Fruit fly (Drosophila melanogaster) whole organism, embryonic: ENCODE measurements around the gene Gbs-76A.
A peak's percentile ranks its signal among the peaks of the same experiment; 100 is the strongest.

Experiments used
- Atf6 ChIP-seq: fragments of 200-800 bp; sonication (Bioruptor generic); IDR thresholded peaks from 2 replicates; pipeline ENCODE4 v1.3.6; 2022; ENCODE audit warnings: missing biosample characterization, missing genetic modification characterization
- BEAF-32 ChIP-seq: fragments of 200-800 bp; sonication (Bioruptor generic); optimal IDR thresholded peaks from 3 replicates; lab custom pipeline; 2017; ENCODE audit warnings: missing biosample characterization, missing genetic modification characterization, mild to moderate bottlenecking, moderate library complexity, missing genetic modification reagents
- C15 ChIP-seq: fragments of 200-800 bp; sonication (Bioruptor generic); IDR thresholded peaks from 3 replicates; pipeline ENCODE4 v1.3.6; 2022; ENCODE audit warnings: missing biosample characterization, missing genetic modification characterization
- CG11093 ChIP-seq: fragments of 200-800 bp; sonication (Bioruptor generic); IDR thresholded peaks from 3 replicates; pipeline ENCODE4 v1.3.6; 2022; ENCODE audit warnings: missing biosample characterization, missing genetic modification characterization
- CG12104 ChIP-seq: fragments of 200-800 bp; sonication (Bioruptor generic); optimal IDR thresholded peaks from 3 replicates; lab custom pipeline; 2016; ENCODE audit warnings: missing biosample characterization, missing genetic modification characterization
- CG12942 ChIP-seq: fragments of 200-800 bp; sonication (Bioruptor generic); optimal IDR thresholded peaks from 3 replicates; lab custom pipeline; 2016; ENCODE audit warnings: missing biosample characterization, missing genetic modification characterization
- CG13624 ChIP-seq: fragments of 200-800 bp; sonication (Bioruptor generic); optimal IDR thresholded peaks from 2 replicates; lab custom pipeline; 2016; ENCODE audit warnings: missing biosample characterization, missing genetic modification characterization
- CG1602 ChIP-seq: fragments of 200-800 bp; sonication (Bioruptor generic); optimal IDR thresholded peaks from 3 replicates; lab custom pipeline; 2016; ENCODE audit warnings: missing biosample characterization, missing genetic modification characterization
- CG1603 ChIP-seq: fragments of 200-800 bp; sonication (Bioruptor generic); optimal IDR thresholded peaks from 2 replicates; lab custom pipeline; 2019; ENCODE audit warnings: missing biosample characterization, mild to moderate bottlenecking, missing genetic modification characterization, moderate library complexity
- CG17802 ChIP-seq: fragments of 200-800 bp; sonication (Bioruptor generic); optimal IDR thresholded peaks from 2 replicates; lab custom pipeline; 2018; ENCODE audit warnings: missing biosample characterization, mild to moderate bottlenecking, missing genetic modification characterization, moderate library complexity
- CG18619 ChIP-seq: fragments of 200-800 bp; sonication (Bioruptor generic); optimal IDR thresholded peaks from 3 replicates; lab custom pipeline; 2017; ENCODE audit warnings: missing biosample characterization, mild to moderate bottlenecking, missing genetic modification characterization
- CG2678 ChIP-seq: fragments of 200-800 bp; sonication (Bioruptor generic); optimal IDR thresholded peaks from 3 replicates; lab custom pipeline; 2019; ENCODE audit warnings: missing biosample characterization, mild to moderate bottlenecking, missing genetic modification characterization, moderate library complexity
- CG3065 ChIP-seq: fragments of 200-800 bp; sonication (Bioruptor generic); optimal IDR thresholded peaks from 2 replicates; lab custom pipeline; 2016; ENCODE audit warnings: missing biosample characterization, missing genetic modification characterization
- CG33557 ChIP-seq: fragments of 200-800 bp; sonication (Bioruptor generic); optimal IDR thresholded peaks from 2 replicates; lab custom pipeline; 2019; ENCODE audit warnings: missing biosample characterization, mild to moderate bottlenecking, missing genetic modification characterization, moderate library complexity
- CG34376 ChIP-seq: fragments of 200-800 bp; sonication (Bioruptor generic); optimal IDR thresholded peaks from 2 replicates; lab custom pipeline; 2018; ENCODE audit warnings: missing biosample characterization, mild to moderate bottlenecking, missing genetic modification characterization
- CG5180 ChIP-seq: fragments of 200-800 bp; sonication (Bioruptor generic); optimal IDR thresholded peaks from 3 replicates; lab custom pipeline; 2017; ENCODE audit warnings: missing biosample characterization, missing genetic modification characterization, mild to moderate bottlenecking, moderate library complexity, missing genetic modification reagents
- CG6689 ChIP-seq: fragments of 200-800 bp; sonication (Bioruptor generic); IDR thresholded peaks from 2 replicates; pipeline ENCODE4 v1.3.6; 2022; ENCODE audit warnings: missing biosample characterization, missing genetic modification characterization
- CG6791 ChIP-seq: fragments of 200-800 bp; sonication (Bioruptor generic); IDR thresholded peaks from 3 replicates; pipeline ENCODE4 v1.3.6; 2022; ENCODE audit warnings: missing biosample characterization, missing genetic modification characterization; ENCODE audit not compliant: partially characterized antibody
- CG8290 ChIP-seq, 3 experiments: fragments of 200-800 bp; sonication (Bioruptor generic); optimal IDR thresholded peaks; 2 replicates each; lab custom pipeline; 2016 to 2019; ENCODE audit warnings: missing biosample characterization in 3 of 3, missing genetic modification characterization in 3 of 3, mild to moderate bottlenecking in 2 of 3, moderate library complexity in 1 of 3
- CTCF ChIP-seq: fragments of 200-800 bp; sonication (Bioruptor generic); optimal IDR thresholded peaks from 2 replicates; lab custom pipeline; 2017; ENCODE audit warnings: missing biosample characterization, mild to moderate bottlenecking, missing genetic modification characterization, moderate library complexity
- Chrac-16 ChIP-seq: fragments of 200-800 bp; sonication (Bioruptor generic); optimal IDR thresholded peaks from 3 replicates; lab custom pipeline; 2016; ENCODE audit warnings: missing biosample characterization, missing genetic modification characterization
- CoRest ChIP-seq: fragments of 200-800 bp; sonication (Bioruptor generic); optimal IDR thresholded peaks from 3 replicates; lab custom pipeline; 2018; ENCODE audit warnings: missing biosample characterization, mild to moderate bottlenecking, missing genetic modification characterization, moderate library complexity
- Ets65A ChIP-seq: fragments of 200-800 bp; sonication (Bioruptor generic); peaks from one replicate; lab custom pipeline; 2016; ENCODE audit warnings: missing biosample characterization, missing genetic modification characterization
- Ets97D ChIP-seq: fragments of 200-800 bp; sonication (Bioruptor generic); optimal IDR thresholded peaks from 3 replicates; lab custom pipeline; 2016; ENCODE audit warnings: missing biosample characterization, missing genetic modification characterization
- Fer3 ChIP-seq: fragments of 200-800 bp; sonication (Bioruptor generic); optimal IDR thresholded peaks from 2 replicates; lab custom pipeline; 2018; ENCODE audit warnings: missing biosample characterization, mild to moderate bottlenecking, missing genetic modification characterization, moderate library complexity
- HmgD ChIP-seq: fragments of 200-800 bp; sonication (Bioruptor generic); optimal IDR thresholded peaks from 3 replicates; lab custom pipeline; 2016; ENCODE audit warnings: missing biosample characterization, missing genetic modification characterization
- Lim3 ChIP-seq: fragments of 200-800 bp; sonication (Bioruptor generic); IDR thresholded peaks from 2 replicates; pipeline ENCODE4 v1.3.6; 2022; ENCODE audit warnings: missing biosample characterization, missing genetic modification characterization
- MESR4 ChIP-seq: fragments of 200-800 bp; sonication (Bioruptor generic); optimal IDR thresholded peaks from 2 replicates; lab custom pipeline; 2018; ENCODE audit warnings: missing biosample characterization, mild to moderate bottlenecking, missing genetic modification characterization, moderate library complexity
- NFAT ChIP-seq: fragments of 200-800 bp; sonication (Bioruptor generic); IDR thresholded peaks from 2 replicates; pipeline ENCODE4 v1.3.6; 2022; ENCODE audit warnings: missing biosample characterization, missing genetic modification characterization
- Oaz ChIP-seq: fragments of 200-800 bp; sonication (Bioruptor generic); IDR thresholded peaks from 2 replicates; pipeline ENCODE4 v1.3.6; 2022; ENCODE audit warnings: missing biosample characterization, missing genetic modification characterization
- Xrp1 ChIP-seq: fragments of 200-800 bp; sonication (Bioruptor generic); IDR thresholded peaks from 2 replicates; pipeline ENCODE4 v1.3.6; 2022; ENCODE audit warnings: missing biosample characterization, missing genetic modification characterization
- abd-A ChIP-seq: fragments of 200-800 bp; sonication (Bioruptor generic); optimal IDR thresholded peaks from 3 replicates; lab custom pipeline; 2019; ENCODE audit warnings: missing biosample characterization, mild to moderate bottlenecking, missing genetic modification characterization, moderate library complexity
- aop ChIP-seq: fragments of 200-800 bp; sonication (Bioruptor generic); IDR thresholded peaks from 2 replicates; pipeline ENCODE4 v1.3.6; 2022; ENCODE audit warnings: missing biosample characterization, missing genetic modification characterization
- chif ChIP-seq, 2 experiments: fragments of 200-800 bp; sonication (Bioruptor generic); optimal IDR thresholded peaks; 3 replicates each; lab custom pipeline; 2016; ENCODE audit warnings: missing biosample characterization in 2 of 2, missing genetic modification characterization in 2 of 2
- chinmo ChIP-seq: fragments of 200-800 bp; sonication (Bioruptor generic); IDR thresholded peaks from 4 replicates; pipeline ENCODE4 v1.3.6; 2022; ENCODE audit warnings: missing biosample characterization, missing genetic modification characterization; ENCODE audit not compliant: partially characterized antibody
- fd102C ChIP-seq: fragments of 200-800 bp; sonication (Bioruptor generic); optimal IDR thresholded peaks from 2 replicates; lab custom pipeline; 2018; ENCODE audit warnings: missing biosample characterization, mild to moderate bottlenecking, missing genetic modification characterization, moderate library complexity
- fd64A ChIP-seq: fragments of 200-800 bp; sonication (Bioruptor generic); optimal IDR thresholded peaks from 3 replicates; lab custom pipeline; 2018; ENCODE audit warnings: missing biosample characterization, mild to moderate bottlenecking, missing genetic modification characterization
- ftz-f1 ChIP-seq: fragments of 200-800 bp; sonication (Bioruptor generic); optimal IDR thresholded peaks from 2 replicates; lab custom pipeline; 2016; ENCODE audit warnings: missing biosample characterization, missing genetic modification characterization
- gsb ChIP-seq: fragments of 200-800 bp; sonication (Bioruptor generic); IDR thresholded peaks from 2 replicates; pipeline ENCODE4 v1.3.6; 2022; ENCODE audit warnings: missing biosample characterization, missing genetic modification characterization
- kah ChIP-seq: fragments of 200-800 bp; sonication (Bioruptor generic); optimal IDR thresholded peaks from 2 replicates; lab custom pipeline; 2018; ENCODE audit warnings: missing biosample characterization, mild to moderate bottlenecking, missing genetic modification characterization
- ken ChIP-seq: fragments of 200-800 bp; sonication (Bioruptor generic); IDR thresholded peaks from 3 replicates; pipeline ENCODE4 v1.3.6; 2022; ENCODE audit warnings: missing biosample characterization, missing genetic modification characterization
- luna ChIP-seq: fragments of 200-800 bp; sonication (Bioruptor generic); optimal IDR thresholded peaks from 2 replicates; lab custom pipeline; 2016; ENCODE audit warnings: missing biosample characterization, missing genetic modification characterization
- nom ChIP-seq: fragments of 200-800 bp; sonication (Bioruptor generic); optimal IDR thresholded peaks from 2 replicates; lab custom pipeline; 2017; ENCODE audit warnings: missing biosample characterization, missing genetic modification characterization, mild to moderate bottlenecking, moderate library complexity, missing genetic modification reagents
- onecut ChIP-seq: fragments of 200-800 bp; sonication (Bioruptor generic); IDR thresholded peaks from 2 replicates; pipeline ENCODE4 v1.3.6; 2022; ENCODE audit warnings: missing biosample characterization, missing genetic modification characterization
- pfk ChIP-seq: fragments of 200-800 bp; sonication (Bioruptor generic); optimal IDR thresholded peaks from 2 replicates; lab custom pipeline; 2018; ENCODE audit warnings: missing biosample characterization, mild to moderate bottlenecking, missing genetic modification characterization, moderate library complexity
- pita ChIP-seq: fragments of 200-800 bp; sonication (Bioruptor generic); optimal IDR thresholded peaks from 2 replicates; lab custom pipeline; 2017; ENCODE audit warnings: missing biosample characterization, mild to moderate bottlenecking, missing genetic modification characterization
- trh ChIP-seq: fragments of 200-800 bp; sonication (Bioruptor generic); optimal IDR thresholded peaks from 2 replicates; lab custom pipeline; 2016; ENCODE audit warnings: missing biosample characterization, missing genetic modification characterization
- tup ChIP-seq: fragments of 200-800 bp; sonication (Bioruptor generic); optimal IDR thresholded peaks from 2 replicates; lab custom pipeline; 2016; ENCODE audit warnings: missing biosample characterization, mild to moderate bottlenecking, missing genetic modification characterization, moderate library complexity
- vfl ChIP-seq: fragments of 200-800 bp; sonication (Bioruptor generic); optimal IDR thresholded peaks from 2 replicates; lab custom pipeline; 2016; ENCODE audit warnings: missing biosample characterization, missing genetic modification characterization
- z ChIP-seq: fragments of 200-800 bp; sonication (Bioruptor generic); IDR thresholded peaks from 3 replicates; pipeline ENCODE4 v1.3.6; 2022; ENCODE audit warnings: missing biosample characterization, missing genetic modification characterization

Gene Gbs-76A

DNA sequence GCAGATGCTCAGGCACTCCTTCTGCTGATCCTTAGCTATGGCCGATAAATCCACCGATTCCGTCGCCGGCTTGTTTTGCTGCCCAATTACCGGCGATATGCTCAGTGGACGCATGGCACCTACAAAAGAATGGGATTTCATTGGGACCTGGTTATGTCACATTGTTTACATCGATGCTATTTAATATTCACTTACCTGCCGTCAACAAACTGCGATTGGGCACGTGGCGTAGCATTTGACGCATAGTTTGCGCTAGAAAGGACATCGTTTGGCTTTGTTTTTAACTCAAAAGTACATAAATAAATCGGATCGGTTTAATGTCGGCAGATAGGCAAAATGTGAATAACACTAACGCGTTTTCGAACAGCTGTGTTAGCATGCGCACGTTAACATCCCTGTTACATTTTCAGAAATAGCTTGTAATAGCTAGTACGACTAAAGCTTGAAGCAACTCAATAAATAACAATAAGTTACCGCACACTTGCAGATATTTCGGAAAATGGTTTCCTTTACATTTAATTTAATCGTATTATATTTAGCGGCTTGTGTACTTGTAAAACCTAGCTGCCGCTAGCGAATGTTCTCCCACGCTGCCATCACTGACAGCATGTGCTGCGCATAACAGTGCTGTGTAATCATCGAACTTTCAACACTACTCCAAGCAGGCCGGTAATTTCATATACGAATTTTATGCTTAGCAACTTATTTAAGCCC lies 37.7 kb downstream of the Gbs-76A start, which contains the start of the genes mRpL21 and rept (continued):
- TF ChIP-seq abd-A = no peak
- no peak for TF ChIP-seq Lim3 (GFP tag; lab: Robert Waterston, UW)
- TF ChIP-seq pfk (GFP tag; lab: Kevin White, UChicago) = no peak
- TF ChIP-seq Ets65A (GFP tag; lab: Kevin White, UChicago) = peak; percentile 94
- peak; percentile 45 for TF ChIP-seq BEAF-32 (GFP tag; lab: Kevin White, UChicago)
- peak; percentile 54; the same call in 1 of the 3 replicates for TF ChIP-seq ken (GFP tag; lab: Robert Waterston, UW)
- no peak for TF ChIP-seq CG17802 (tag; lab: Kevin White, UChicago)
- TF ChIP-seq CoRest (tag; lab: Kevin White, UChicago) = peak; percentile 57
- peak; percentile 69 for TF ChIP-seq vfl (GFP tag; lab: Kevin White, UChicago)
- TF ChIP-seq NFAT (GFP tag; lab: Robert Waterston, UW) = peak; percentile 43
- TF ChIP-seq nom (GFP tag; lab: Kevin White, UChicago) = no peak
- 0 out of 2 replicates have a peak, but pooled peaks have one; percentile 16 for TF ChIP-seq CG6689 (GFP tag; lab: Robert Waterston, UW)
- TF ChIP-seq CG6791 (GFP tag; lab: Robert Waterston, UW) = no peak
- peak; percentile 62 for TF ChIP-seq Ets97D (GFP tag; lab: Kevin White, UChicago)
- TF ChIP-seq CG5180 (GFP tag; lab: Kevin White, UChicago) = no peak
- no peak for TF ChIP-seq fd64A (GFP tag; lab: Kevin White, UChicago)
- no peak for TF ChIP-seq CG11093 (GFP tag; lab: Robert Waterston, UW)
- no peak for TF ChIP-seq kah (GFP tag; lab: Kevin White, UChicago)
- TF ChIP-seq MESR4 = peak; percentile 34
- TF ChIP-seq CG33557 = peak; percentile 34
- TF ChIP-seq C15 (GFP tag; lab: Robert Waterston, UW) = no peak
- TF ChIP-seq ftz-f1 = no peak
- no peak for TF ChIP-seq gsb (GFP tag; lab: Robert Waterston, UW)
- TF ChIP-seq tup (GFP tag; lab: Kevin White, UChicago) = peak; percentile 30
- TF ChIP-seq Oaz (GFP tag; lab: Robert Waterston, UW) = no peak
- peak; percentile 51; the same call in 1 of the 2 replicates for TF ChIP-seq Atf6 (GFP tag; lab: Robert Waterston, UW)
- TF ChIP-seq pita = no peak
- no peak for TF ChIP-seq CTCF (GFP tag; lab: Kevin White, UChicago)
- TF ChIP-seq CG34376 (GFP tag; lab: Kevin White, UChicago) = peak; percentile 29
- TF ChIP-seq chinmo = no peak
- TF ChIP-seq fd102C = no peak
- TF ChIP-seq CG1602 = no peak
- TF ChIP-seq Fer3 (tag; lab: Kevin White, UChicago) = peak; percentile 24
- TF ChIP-seq CG13624 = peak; percentile 78
- TF ChIP-seq CG2678 = peak; percentile 55
- no peak for TF ChIP-seq trh (GFP tag; lab: Kevin White, UChicago)
- TF ChIP-seq CG12104 (GFP tag; lab: Kevin White, UChicago) = no peak
- peak; percentile 11 for TF ChIP-seq CG8290 (GFP tag; optimal IDR thresholded peaks at IDR 0.05; lab: Kevin White, UChicago)
- TF ChIP-seq CG8290 (tag; optimal IDR thresholded peaks at IDR 0.05; lab: Kevin White, UChicago) = peak in 1 of 2 experiments; percentile 63
- TF ChIP-seq luna (GFP tag; lab: Kevin White, UChicago) = no peak
- peak; percentile 19 for TF ChIP-seq Chrac-16 (GFP tag; lab: Kevin White, UChicago)
- TF ChIP-seq z = no peak
- TF ChIP-seq aop (GFP tag; lab: Robert Waterston, UW) = no peak
- TF ChIP-seq HmgD = no peak
- TF ChIP-seq onecut (GFP tag; lab: Robert Waterston, UW) = 0 out of 2 replicates have a peak, but pooled peaks have one; percentile 15
- TF ChIP-seq CG12942 (GFP tag; lab: Kevin White, UChicago) = peak; percentile 28
- TF ChIP-seq CG3065 (GFP tag; lab: Kevin White, UChicago) = no peak
- peak; percentile 44 for TF ChIP-seq CG18619
- TF ChIP-seq CG1603 (tag; lab: Kevin White, UChicago) = peak; percentile 68
- TF ChIP-seq Xrp1 (GFP tag; lab: Robert Waterston, UW) = peak; percentile 66
- peak in 1 of 2 experiments; percentile 4 for TF ChIP-seq chif (GFP tag; optimal IDR thresholded peaks at IDR 0.05; lab: Kevin White, UChicago)
